Worm (Caenorhabditis elegans) whole organism, late embryonic: ENCODE data around the gene mlt-11.

ENCODE experiments used
- K02D7.2 ChIP-seq: sonication (generic microtip); optimal IDR thresholded peaks from 2 replicates; lab custom pipeline; 2017; ENCODE audit warnings: mild to moderate bottlenecking, missing genetic modification characterization, missing compliant biosample characterization
- K09A11.1 ChIP-seq: sonication (generic microtip); optimal IDR thresholded peaks from 2 replicates; lab custom pipeline; 2017; ENCODE audit warnings: antibody characterized with exemption, mild to moderate bottlenecking, missing genetic modification characterization, missing compliant biosample characterization; ENCODE audit not compliant: insufficient read depth
- ama-1 ChIP-seq: fragments of 150-350 bp; optimal IDR thresholded peaks from 2 replicates; lab custom pipeline; 2014
- ceh-14 ChIP-seq: sonication (generic microtip); optimal IDR thresholded peaks from 2 replicates; lab custom pipeline; 2016; ENCODE audit warnings: missing genotype, missing genetic modification characterization, missing compliant biosample characterization
- ceh-18 ChIP-seq: sonication (generic microtip); optimal IDR thresholded peaks from 2 replicates; lab custom pipeline; 2016; ENCODE audit warnings: missing genetic modification characterization, missing compliant biosample characterization
- ceh-2 ChIP-seq: sonication (generic microtip); optimal IDR thresholded peaks from 2 replicates; lab custom pipeline; 2016; ENCODE audit warnings: missing genotype, missing genetic modification characterization, missing compliant biosample characterization
- ceh-24 ChIP-seq: sonication (generic microtip); optimal IDR thresholded peaks from 2 replicates; lab custom pipeline; 2016; ENCODE audit warnings: mild to moderate bottlenecking, missing genetic modification characterization, missing compliant biosample characterization
- ceh-30 ChIP-seq: fragments of 150-350 bp; optimal IDR thresholded peaks from 2 replicates; lab custom pipeline; 2014; ENCODE audit warnings: missing biosample characterization, missing genetic modification characterization
- ceh-31 ChIP-seq: sonication (generic microtip); optimal IDR thresholded peaks from 2 replicates; lab custom pipeline; 2016; ENCODE audit warnings: missing genetic modification characterization, missing compliant biosample characterization
- ceh-34 ChIP-seq: sonication (generic microtip); optimal IDR thresholded peaks from 2 replicates; lab custom pipeline; 2016; ENCODE audit warnings: mild to moderate bottlenecking, missing genetic modification characterization, missing compliant biosample characterization
- ceh-45 ChIP-seq: fragments of 200-800 bp; sonication (Bioruptor generic); IDR thresholded peaks from 2 replicates; pipeline ENCODE4 v1.3.6; 2022; ENCODE audit warnings: missing genetic modification reagents, missing genetic modification characterization, missing compliant biosample characterization
- ceh-6 ChIP-seq: fragments of 200-800 bp; sonication (Bioruptor generic); optimal IDR thresholded peaks from 2 replicates; lab custom pipeline; 2018; ENCODE audit warnings: mild to moderate bottlenecking, missing genetic modification characterization, missing compliant biosample characterization
- elt-2 ChIP-seq: sonication (generic microtip); optimal IDR thresholded peaks from 2 replicates; lab custom pipeline; 2016; ENCODE audit warnings: missing genetic modification reagents, missing genetic modification characterization, missing compliant biosample characterization
- ets-4 ChIP-seq: sonication (generic microtip); optimal IDR thresholded peaks from 2 replicates; lab custom pipeline; 2016; ENCODE audit warnings: missing genetic modification characterization, missing compliant biosample characterization
- fkh-10 ChIP-seq: fragments of 150-350 bp; optimal IDR thresholded peaks from 2 replicates; lab custom pipeline; 2014; ENCODE audit warnings: missing biosample characterization, missing genetic modification reagents, missing genetic modification characterization
- fkh-6 ChIP-seq: sonication (generic microtip); optimal IDR thresholded peaks from 2 replicates; lab custom pipeline; 2016; ENCODE audit warnings: missing genetic modification characterization, missing compliant biosample characterization
- hlh-15 ChIP-seq: sonication (generic microtip); optimal IDR thresholded peaks from 2 replicates; lab custom pipeline; 2016; ENCODE audit warnings: missing genetic modification characterization, missing compliant biosample characterization
- hlh-30 ChIP-seq: sonication (generic microtip); optimal IDR thresholded peaks from 2 replicates; lab custom pipeline; 2017; ENCODE audit warnings: antibody characterized with exemption, missing genetic modification characterization, missing compliant biosample characterization; ENCODE audit not compliant: insufficient read depth
- hlh-8 ChIP-seq: sonication (generic microtip); optimal IDR thresholded peaks from 2 replicates; lab custom pipeline; 2016; ENCODE audit warnings: missing genotype, missing genetic modification characterization, missing compliant biosample characterization
- mec-3 ChIP-seq: sonication (generic microtip); optimal IDR thresholded peaks from 2 replicates; lab custom pipeline; 2016; ENCODE audit warnings: borderline replicate concordance, missing genetic modification characterization, missing compliant biosample characterization
- nfya-1 ChIP-seq: sonication (generic microtip); optimal IDR thresholded peaks from 2 replicates; lab custom pipeline; 2017; ENCODE audit warnings: missing genetic modification characterization, mild to moderate bottlenecking, missing compliant biosample characterization, antibody characterized with exemption, moderate library complexity
- nhr-232 ChIP-seq: sonication (generic microtip); optimal IDR thresholded peaks from 2 replicates; lab custom pipeline; 2016; ENCODE audit warnings: missing genetic modification characterization, missing compliant biosample characterization
- odd-2 ChIP-seq: sonication (generic microtip); optimal IDR thresholded peaks from 2 replicates; lab custom pipeline; 2017; ENCODE audit warnings: antibody characterized with exemption, mild to moderate bottlenecking, missing genetic modification characterization, missing compliant biosample characterization
- pat-9 ChIP-seq: fragments of 200-800 bp; sonication (Bioruptor generic); optimal IDR thresholded peaks from 2 replicates; lab custom pipeline; 2018; ENCODE audit warnings: mild to moderate bottlenecking, missing genetic modification characterization, moderate library complexity, missing compliant biosample characterization
- pax-1 ChIP-seq: fragments of 150-350 bp; optimal IDR thresholded peaks from 2 replicates; lab custom pipeline; 2014; ENCODE audit warnings: missing biosample characterization, missing genetic modification characterization
- pros-1 ChIP-seq: fragments of 150-350 bp; optimal IDR thresholded peaks from 2 replicates; lab custom pipeline; 2014; ENCODE audit warnings: missing biosample characterization, missing genetic modification reagents, missing genetic modification characterization
- ref-2 ChIP-seq: sonication (generic microtip); optimal IDR thresholded peaks from 2 replicates; lab custom pipeline; 2016; ENCODE audit warnings: missing genetic modification characterization, missing compliant biosample characterization
- rnt-1 ChIP-seq: sonication (generic microtip); optimal IDR thresholded peaks from 2 replicates; lab custom pipeline; 2016; ENCODE audit warnings: missing genetic modification characterization, missing compliant biosample characterization
- tbx-2 ChIP-seq: sonication (generic microtip); optimal IDR thresholded peaks from 2 replicates; lab custom pipeline; 2016; ENCODE audit warnings: missing genetic modification characterization, missing compliant biosample characterization
- unc-42 ChIP-seq: sonication (generic microtip); optimal IDR thresholded peaks from 2 replicates; lab custom pipeline; 2016; ENCODE audit warnings: missing genotype, missing genetic modification characterization, missing compliant biosample characterization
- unc-55 ChIP-seq: sonication (generic microtip); optimal IDR thresholded peaks from 2 replicates; lab custom pipeline; 2017; ENCODE audit warnings: missing biosample characterization, missing genetic modification reagents, missing genetic modification characterization
- unc-86 ChIP-seq: sonication (generic microtip); optimal IDR thresholded peaks from 2 replicates; lab custom pipeline; 2016; ENCODE audit warnings: missing genetic modification characterization, missing compliant biosample characterization
- zip-5 ChIP-seq: sonication (generic microtip); optimal IDR thresholded peaks from 2 replicates; lab custom pipeline; 2016; ENCODE audit warnings: missing genetic modification characterization, missing compliant biosample characterization

The mlt-11 gene

DNA sequence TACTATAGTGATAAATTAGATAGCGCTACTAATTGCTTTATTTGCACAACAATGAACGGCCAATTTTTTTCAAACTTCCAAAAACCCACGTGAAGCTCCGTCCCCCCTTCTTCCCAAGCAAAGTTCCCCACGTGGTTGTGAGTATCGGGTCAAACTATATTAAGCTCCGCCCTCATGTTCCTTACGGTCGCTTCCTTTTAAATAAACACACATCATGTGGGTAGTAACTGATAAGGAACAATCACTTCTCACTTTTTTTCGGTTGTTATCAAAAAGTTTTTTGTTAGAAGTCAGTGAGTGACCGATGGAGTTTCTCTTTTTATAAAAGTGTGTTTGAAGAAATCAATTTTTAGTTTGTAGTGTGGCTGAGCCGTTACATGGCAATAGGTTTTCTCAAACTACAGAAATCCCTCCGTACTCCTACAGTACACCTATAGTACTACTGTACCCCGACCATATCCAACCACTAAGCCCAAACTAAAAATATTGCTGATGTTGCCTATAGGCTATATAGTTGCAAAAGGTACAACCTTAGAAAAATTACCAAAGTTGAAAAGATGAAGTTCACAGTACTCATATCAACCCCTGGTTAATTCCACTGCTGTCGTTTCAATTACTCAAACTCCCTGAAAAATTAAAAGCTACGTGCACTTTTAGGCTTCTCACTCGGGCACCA, 45.5 kb downstream of the mlt-11 start:
- TF ChIP-seq ama-1 (lab: Kevin White, UChicago) (no peak), elt-2 (tag; lab: Kevin White, UChicago) (peak; percentile 56)

DNA sequence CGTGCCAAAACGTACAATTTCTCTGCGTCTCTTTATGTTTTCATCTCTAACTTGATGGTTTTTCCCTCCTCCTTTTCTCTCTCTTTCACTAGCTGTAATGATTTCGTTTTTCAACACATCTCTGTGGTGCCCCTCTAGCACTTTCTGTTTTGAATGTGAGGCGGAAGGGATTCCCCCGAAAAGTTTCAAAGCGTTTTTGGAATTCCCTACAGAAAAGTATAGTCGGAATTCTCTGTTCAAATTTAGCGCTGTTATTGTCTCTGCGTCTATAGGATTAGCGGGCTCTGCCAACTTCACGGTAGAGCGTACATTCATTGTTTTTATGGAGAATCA, 46.0 kb downstream of the mlt-11 start:
- TF ChIP-seq unc-55 (GFP tag; lab: Kevin White, UChicago) = peak; percentile 65
- TF ChIP-seq ceh-34 (tag; lab: Kevin White, UChicago) = peak; percentile 13
- TF ChIP-seq tbx-2 (tag; lab: Kevin White, UChicago) = peak; percentile 25
- peak; percentile 55 for TF ChIP-seq pax-1 (tag; lab: Kevin White, UChicago)
- TF ChIP-seq K09A11.1 (tag; lab: Kevin White, UChicago) = no peak
- TF ChIP-seq ama-1 (lab: Kevin White, UChicago) = no peak
- TF ChIP-seq ceh-30 = peak; percentile 45
- TF ChIP-seq nfya-1 (tag; lab: Kevin White, UChicago) = peak; percentile 24
- peak; percentile 69 for TF ChIP-seq ceh-18
- peak; percentile 29 for TF ChIP-seq pat-9 (tag; lab: Kevin White, UChicago)
- TF ChIP-seq hlh-30 (tag; lab: Kevin White, UChicago) = peak; percentile 43
- peak; percentile 26 for TF ChIP-seq unc-42 (tag; lab: Kevin White, UChicago)
- TF ChIP-seq pros-1 (tag; lab: Kevin White, UChicago) = peak; percentile 31
- TF ChIP-seq ceh-14 (tag; lab: Kevin White, UChicago) = no peak
- peak; percentile 9 for TF ChIP-seq rnt-1 (tag; lab: Kevin White, UChicago)
- TF ChIP-seq unc-86 = no peak
- TF ChIP-seq hlh-15 (tag; lab: Kevin White, UChicago) = no peak
- TF ChIP-seq ceh-31 (tag; lab: Kevin White, UChicago) = peak; percentile 15
- TF ChIP-seq, all 69 proteins: peak for 13

DNA sequence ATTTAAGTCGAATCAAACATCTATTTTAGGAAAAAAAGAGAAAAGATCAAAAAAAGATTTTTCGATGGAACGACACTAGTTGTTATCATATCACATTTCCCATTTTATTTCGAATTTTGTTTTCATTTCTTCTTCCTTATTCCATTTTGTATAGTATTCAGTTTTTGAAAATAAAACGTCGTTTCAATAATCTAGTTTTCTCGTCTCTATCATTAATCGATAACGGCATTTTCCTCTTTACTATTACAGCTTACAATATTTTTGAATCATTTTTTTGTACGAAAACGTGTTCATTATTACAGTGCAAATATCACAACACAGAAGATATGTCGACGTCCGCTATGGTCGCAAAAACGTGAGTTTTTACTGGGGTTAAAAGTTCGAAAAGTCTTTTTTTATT, 46.6 kb downstream of the mlt-11 start, which contains the start of gene Y44A6C.1:
Gene Y44A6C.1, plus strand, starts transcription at position 301 of the 400 bp plus-strand sequence.
- TF ChIP-seq hlh-8 (tag; lab: Kevin White, UChicago) (no peak), odd-2 (tag; lab: Kevin White, UChicago) (no peak)

DNA sequence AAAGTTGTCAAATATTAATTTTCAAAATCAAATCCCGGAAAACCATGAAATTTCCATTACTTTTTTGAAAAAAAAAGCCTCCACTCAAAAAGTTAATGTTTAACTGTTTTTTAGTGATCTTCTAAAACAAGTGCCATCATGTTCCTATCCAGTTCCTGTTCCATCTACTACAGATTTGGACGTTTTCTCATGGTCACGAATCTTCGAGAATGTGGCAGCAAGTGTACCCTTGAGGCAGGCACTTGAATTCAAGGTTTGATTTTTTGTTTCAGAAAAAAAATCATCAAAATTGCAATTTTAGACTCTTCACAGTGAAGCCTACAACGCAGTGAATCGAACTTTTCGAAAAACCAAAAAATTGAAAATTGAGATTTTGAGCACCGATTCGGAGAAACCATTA, 47.5 kb downstream of the mlt-11 start:
- no peak for TF ChIP-seq ref-2 (tag; lab: Kevin White, UChicago)
- TF ChIP-seq unc-86 = no peak
- TF ChIP-seq ceh-45 = no peak
- TF ChIP-seq ceh-24 (tag; lab: Kevin White, UChicago) = no peak
- TF ChIP-seq ets-4 = no peak
- no peak for TF ChIP-seq K09A11.1 (tag; lab: Kevin White, UChicago)
- TF ChIP-seq ceh-31 (tag; lab: Kevin White, UChicago) = no peak
- no peak for TF ChIP-seq K02D7.2
- no peak for TF ChIP-seq fkh-10 (GFP tag; lab: Kevin White, UChicago)
- TF ChIP-seq zip-5 (tag; lab: Kevin White, UChicago) = no peak
- no peak for TF ChIP-seq nhr-232 (tag; lab: Kevin White, UChicago)
- TF ChIP-seq fkh-6 (tag; lab: Kevin White, UChicago) = no peak
- no peak for TF ChIP-seq ceh-6 (GFP tag; lab: Kevin White, UChicago)

DNA sequence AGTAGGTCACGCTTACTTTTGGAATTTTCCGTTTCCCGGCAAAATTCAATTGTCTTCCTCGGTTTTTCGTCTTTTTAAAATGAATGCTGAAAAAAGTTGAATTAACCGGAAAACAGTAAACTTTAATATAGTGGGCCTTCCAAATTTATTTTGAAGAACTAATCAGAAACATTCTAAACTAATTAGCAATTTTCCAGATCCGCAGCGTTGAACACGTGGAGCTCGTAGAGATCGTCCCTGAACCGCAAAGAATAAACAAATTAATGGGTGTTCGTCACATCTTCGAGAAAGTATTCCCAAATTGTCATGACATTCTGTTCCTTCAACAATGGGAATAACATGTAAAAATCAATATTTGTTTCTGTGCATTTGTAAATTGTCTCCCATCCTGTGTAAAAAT, 49.3 kb downstream of the mlt-11 start:
- TF ChIP-seq hlh-15 (tag; lab: Kevin White, UChicago) = no peak
- TF ChIP-seq unc-86 = no peak
- TF ChIP-seq nhr-232 (tag; lab: Kevin White, UChicago) = no peak
- no peak for TF ChIP-seq mec-3 (tag; lab: Kevin White, UChicago)
- no peak for TF ChIP-seq ceh-2 (tag; lab: Kevin White, UChicago)
- no peak for TF ChIP-seq pax-1 (tag; lab: Kevin White, UChicago)
- TF ChIP-seq ceh-6 (GFP tag; lab: Kevin White, UChicago) = no peak
